Fruit fly (Drosophila melanogaster): Measurements from ENCODE around the gene spdi.
A peak's percentile ranks its signal among the peaks of the same experiment; 100 is the strongest.

- TF ChIP-seq CG34422 (GFP tag; IDR thresholded peaks at IDR 0.05) (no peak; the same call in 2 of the 3 replicates), Pdp1 (GFP tag; optimal IDR thresholded peaks at IDR 0.05) (peak in 1 of 2 experiments; percentile 36), ken (GFP tag; IDR thresholded peaks at IDR 0.05) (0 out of 3 replicates have a peak, but pooled peaks have one; percentile 16), Lpt (GFP tag; optimal IDR thresholded peaks at IDR 0.05) (no peak), Taf1 (GFP tag; IDR thresholded peaks at IDR 0.05) (no peak), wdn (GFP tag; IDR thresholded peaks at IDR 0.05) (no peak), pnt (GFP tag; optimal IDR thresholded peaks at IDR 0.05) (no peak)
Observed at dm6 chrX:655492-656379, 35.7 kb upstream of the spdi start, which contains the start of the genes Hmt4-20 and SkpA.
